Fruit fly (Drosophila melanogaster) whole organism, embryonic: ENCODE measurements around the gene Sfp65A.
A peak's percentile ranks its signal among the peaks of the same experiment; 100 is the strongest.

ENCODE experiments used
- Antp ChIP-seq: fragments of 200-800 bp; sonication (Bioruptor generic); optimal IDR thresholded peaks from 3 replicates; lab custom pipeline; 2016; ENCODE audit warnings: missing biosample characterization, missing genetic modification characterization
- Bdp1 ChIP-seq: fragments of 200-800 bp; sonication (Bioruptor generic); optimal IDR thresholded peaks from 3 replicates; lab custom pipeline; 2016; ENCODE audit warnings: missing biosample characterization, missing genetic modification characterization
- CG11085 ChIP-seq: fragments of 200-800 bp; sonication (Bioruptor generic); IDR thresholded peaks from 2 replicates; pipeline ENCODE4 v1.3.6; 2022; ENCODE audit warnings: missing biosample characterization, missing genetic modification characterization
- CG11723 ChIP-seq: fragments of 200-800 bp; sonication (Bioruptor generic); optimal IDR thresholded peaks from 2 replicates; lab custom pipeline; 2017; ENCODE audit warnings: missing biosample characterization, mild to moderate bottlenecking, missing genetic modification characterization
- CG12299 ChIP-seq: fragments of 200-800 bp; sonication (Bioruptor generic); optimal IDR thresholded peaks from 2 replicates; lab custom pipeline; 2018; ENCODE audit warnings: missing biosample characterization, mild to moderate bottlenecking, missing genetic modification characterization
- CG1233 ChIP-seq: fragments of 200-800 bp; sonication (Bioruptor generic); optimal IDR thresholded peaks from 4 replicates; lab custom pipeline; 2018; ENCODE audit warnings: missing biosample characterization, mild to moderate bottlenecking, missing genetic modification characterization
- CG12769 ChIP-seq: fragments of 200-800 bp; sonication (Bioruptor generic); optimal IDR thresholded peaks from 2 replicates; lab custom pipeline; 2019; ENCODE audit warnings: missing biosample characterization, mild to moderate bottlenecking, missing genetic modification characterization, moderate library complexity
- CG14441 ChIP-seq: fragments of 200-800 bp; sonication (Bioruptor generic); IDR thresholded peaks from 2 replicates; pipeline ENCODE4 v1.3.6; 2022; ENCODE audit warnings: missing biosample characterization, missing genetic modification characterization
- CG15011 ChIP-seq: fragments of 200-800 bp; sonication (Bioruptor generic); optimal IDR thresholded peaks from 3 replicates; lab custom pipeline; 2018; ENCODE audit warnings: missing biosample characterization, mild to moderate bottlenecking, missing genetic modification characterization
- CG16779 ChIP-seq: fragments of 200-800 bp; sonication (Bioruptor generic); IDR thresholded peaks from 2 replicates; pipeline ENCODE4 v1.3.6; 2022; ENCODE audit warnings: missing biosample characterization, missing genetic modification characterization
- CG16863 ChIP-seq: fragments of 200-800 bp; sonication (Bioruptor generic); optimal IDR thresholded peaks from 3 replicates; lab custom pipeline; 2016; ENCODE audit warnings: missing biosample characterization, missing genetic modification characterization
- CG17802 ChIP-seq: fragments of 200-800 bp; sonication (Bioruptor generic); optimal IDR thresholded peaks from 2 replicates; lab custom pipeline; 2018; ENCODE audit warnings: missing biosample characterization, mild to moderate bottlenecking, missing genetic modification characterization, moderate library complexity
- CG17912 ChIP-seq: fragments of 200-800 bp; sonication (Bioruptor generic); optimal IDR thresholded peaks from 2 replicates; lab custom pipeline; 2018; ENCODE audit warnings: missing biosample characterization, mild to moderate bottlenecking, missing genetic modification characterization
- CG18262 ChIP-seq: fragments of 200-800 bp; optimal IDR thresholded peaks from 3 replicates; lab custom pipeline; 2019; ENCODE audit warnings: missing biosample characterization, mild to moderate bottlenecking, missing genetic modification characterization, moderate library complexity
- CG2202 ChIP-seq: fragments of 200-800 bp; sonication (Bioruptor generic); optimal IDR thresholded peaks from 2 replicates; lab custom pipeline; 2018; ENCODE audit warnings: missing biosample characterization, mild to moderate bottlenecking, missing genetic modification characterization
- CG2875 ChIP-seq: fragments of 200-800 bp; sonication (Bioruptor generic); optimal IDR thresholded peaks from 2 replicates; lab custom pipeline; 2017; ENCODE audit warnings: missing biosample characterization, mild to moderate bottlenecking, missing genetic modification characterization, missing genetic modification reagents
- CG30403 ChIP-seq: fragments of 200-800 bp; sonication (Bioruptor generic); optimal IDR thresholded peaks from 3 replicates; lab custom pipeline; 2016; ENCODE audit warnings: missing biosample characterization, missing genetic modification characterization
- CG32532 ChIP-seq: fragments of 200-800 bp; sonication (Bioruptor generic); IDR thresholded peaks from 2 replicates; pipeline ENCODE4 v1.3.6; 2022; ENCODE audit warnings: missing biosample characterization, missing genetic modification characterization
- CG3281 ChIP-seq: fragments of 200-800 bp; sonication (Bioruptor generic); optimal IDR thresholded peaks from 3 replicates; lab custom pipeline; 2017; ENCODE audit warnings: missing biosample characterization, mild to moderate bottlenecking, missing genetic modification characterization
- CG6654 ChIP-seq: fragments of 200-800 bp; sonication (Bioruptor generic); optimal IDR thresholded peaks from 2 replicates; lab custom pipeline; 2017; ENCODE audit warnings: missing biosample characterization, mild to moderate bottlenecking, missing genetic modification characterization
- CG6689 ChIP-seq: fragments of 200-800 bp; sonication (Bioruptor generic); IDR thresholded peaks from 2 replicates; pipeline ENCODE4 v1.3.6; 2022; ENCODE audit warnings: missing biosample characterization, missing genetic modification characterization
- CG6854 ChIP-seq: fragments of 200-800 bp; sonication (Bioruptor generic); optimal IDR thresholded peaks from 3 replicates; lab custom pipeline; 2017; ENCODE audit warnings: missing biosample characterization, mild to moderate bottlenecking, missing genetic modification characterization
- CG9437 ChIP-seq: fragments of 200-800 bp; sonication (Bioruptor generic); optimal IDR thresholded peaks from 2 replicates; lab custom pipeline; 2018; ENCODE audit warnings: missing biosample characterization, mild to moderate bottlenecking, missing genetic modification characterization
- Dll ChIP-seq: fragments of 200-800 bp; sonication (Bioruptor generic); IDR thresholded peaks from 4 replicates; pipeline ENCODE4 v1.3.6; 2022; ENCODE audit warnings: missing biosample characterization, missing genetic modification characterization; ENCODE audit not compliant: partially characterized antibody
- E2f2 ChIP-seq: fragments of 200-800 bp; sonication (Bioruptor generic); IDR thresholded peaks from 2 replicates; pipeline ENCODE4 v1.3.6; 2022; ENCODE audit warnings: missing biosample characterization, missing genetic modification characterization
- Fer3 ChIP-seq: fragments of 200-800 bp; sonication (Bioruptor generic); optimal IDR thresholded peaks from 2 replicates; lab custom pipeline; 2018; ENCODE audit warnings: missing biosample characterization, mild to moderate bottlenecking, missing genetic modification characterization, moderate library complexity
- H2.0 ChIP-seq: fragments of 200-800 bp; sonication (Bioruptor generic); IDR thresholded peaks from 2 replicates; pipeline ENCODE4 v1.3.6; 2022; ENCODE audit warnings: missing biosample characterization, missing genetic modification characterization
- HLHmδ ChIP-seq: fragments of 200-800 bp; sonication (Bioruptor generic); optimal IDR thresholded peaks from 2 replicates; lab custom pipeline; 2018; ENCODE audit warnings: missing biosample characterization, mild to moderate bottlenecking, missing genetic modification characterization, moderate library complexity
- Hr39 ChIP-seq: fragments of >200 bp; optimal IDR thresholded peaks from 2 replicates; lab custom pipeline; 2017
- Mad ChIP-seq: fragments of 200-800 bp; sonication (Bioruptor generic); optimal IDR thresholded peaks from 2 replicates; lab custom pipeline; 2016; ENCODE audit warnings: missing biosample characterization, missing genetic modification characterization
- Med ChIP-seq: fragments of 200-800 bp; sonication (Bioruptor generic); peaks from one replicate; lab custom pipeline; 2016; ENCODE audit warnings: missing biosample characterization, missing genetic modification characterization, mild to moderate bottlenecking, inconsistent platforms, moderate library complexity
- Meics ChIP-seq: fragments of 200-800 bp; sonication (Bioruptor generic); optimal IDR thresholded peaks from 2 replicates; lab custom pipeline; 2017; ENCODE audit warnings: missing biosample characterization, mild to moderate bottlenecking, missing genetic modification characterization
- NFAT ChIP-seq: fragments of 200-800 bp; sonication (Bioruptor generic); IDR thresholded peaks from 2 replicates; pipeline ENCODE4 v1.3.6; 2022; ENCODE audit warnings: missing biosample characterization, missing genetic modification characterization
- Oli ChIP-seq: fragments of 200-800 bp; sonication (Bioruptor generic); optimal IDR thresholded peaks from 2 replicates; lab custom pipeline; 2018; ENCODE audit warnings: missing biosample characterization, mild to moderate bottlenecking, missing genetic modification characterization, moderate library complexity
- Optix ChIP-seq: fragments of 200-800 bp; sonication (Bioruptor generic); IDR thresholded peaks from 3 replicates; pipeline ENCODE4 v1.3.6; 2022; ENCODE audit warnings: missing biosample characterization, missing genetic modification characterization
- Ptx1 ChIP-seq: fragments of 200-800 bp; sonication (Bioruptor generic); IDR thresholded peaks from 2 replicates; pipeline ENCODE4 v1.3.6; 2022; ENCODE audit warnings: missing biosample characterization, missing genetic modification characterization
- Ravus ChIP-seq: fragments of 200-800 bp; sonication (Bioruptor generic); IDR thresholded peaks from 2 replicates; pipeline ENCODE4 v1.3.6; 2022; ENCODE audit warnings: missing biosample characterization, missing genetic modification characterization
- Sry-δ ChIP-seq: fragments of 200-800 bp; sonication (Bioruptor generic); optimal IDR thresholded peaks from 2 replicates; lab custom pipeline; 2016; ENCODE audit warnings: missing biosample characterization, missing genetic modification characterization
- abd-A ChIP-seq: fragments of 200-800 bp; sonication (Bioruptor generic); optimal IDR thresholded peaks from 3 replicates; lab custom pipeline; 2019; ENCODE audit warnings: missing biosample characterization, mild to moderate bottlenecking, missing genetic modification characterization, moderate library complexity
- cad ChIP-seq: fragments of >200 bp; optimal IDR thresholded peaks from 2 replicates; lab custom pipeline; 2017; ENCODE audit warnings: missing biosample characterization, missing genetic modification characterization
- ci ChIP-seq: fragments of 200-800 bp; sonication (Bioruptor generic); IDR thresholded peaks from 3 replicates; pipeline ENCODE4 v1.3.6; 2022; ENCODE audit warnings: missing biosample characterization, missing genetic modification characterization
- dimm ChIP-seq: fragments of 200-800 bp; sonication (Bioruptor generic); IDR thresholded peaks from 2 replicates; pipeline ENCODE4 v1.3.6; 2022; ENCODE audit warnings: missing biosample characterization, missing genetic modification characterization
- fru ChIP-seq: fragments of >200 bp; optimal IDR thresholded peaks from 2 replicates; lab custom pipeline; 2017
- gce ChIP-seq: fragments of 200-800 bp; sonication (Bioruptor generic); IDR thresholded peaks from 3 replicates; pipeline ENCODE4 v1.3.6; 2022; ENCODE audit warnings: missing biosample characterization, missing genetic modification characterization
- gfzf ChIP-seq: fragments of 200-800 bp; sonication (Bioruptor generic); optimal IDR thresholded peaks from 2 replicates; lab custom pipeline; 2016; ENCODE audit warnings: missing biosample characterization, mild to moderate bottlenecking, missing genetic modification characterization, moderate library complexity
- insv ChIP-seq, 2 experiments: fragments of 200-800 bp; sonication (Bioruptor generic); optimal IDR thresholded peaks; 3 replicates each; lab custom pipeline; 2016 to 2018; ENCODE audit warnings: missing biosample characterization in 2 of 2, missing genetic modification characterization in 2 of 2
- pb ChIP-seq: fragments of 200-800 bp; sonication (Bioruptor generic); optimal IDR thresholded peaks from 3 replicates; lab custom pipeline; 2016; ENCODE audit warnings: missing biosample characterization, missing genetic modification characterization
- sd ChIP-seq: fragments of 200-800 bp; sonication (Bioruptor generic); optimal IDR thresholded peaks from 3 replicates; lab custom pipeline; 2018; ENCODE audit warnings: missing biosample characterization, mild to moderate bottlenecking, missing genetic modification characterization, moderate library complexity
- slbo ChIP-seq: fragments of 200-800 bp; sonication (Bioruptor generic); IDR thresholded peaks from 2 replicates; pipeline ENCODE4 v1.3.6; 2022; ENCODE audit warnings: missing biosample characterization, missing genetic modification characterization
- unpg ChIP-seq: fragments of 200-800 bp; sonication (Bioruptor generic); optimal IDR thresholded peaks from 3 replicates; lab custom pipeline; 2018; ENCODE audit warnings: missing biosample characterization, mild to moderate bottlenecking, missing genetic modification characterization, moderate library complexity
- usp ChIP-seq: fragments of >200 bp; optimal IDR thresholded peaks from 2 replicates; lab custom pipeline; 2017; ENCODE audit warnings: missing biosample characterization, missing genetic modification characterization
- wdn ChIP-seq: fragments of 200-800 bp; sonication (Bioruptor generic); IDR thresholded peaks from 2 replicates; pipeline ENCODE4 v1.3.6; 2022; ENCODE audit warnings: missing biosample characterization, missing genetic modification characterization
- wek ChIP-seq: fragments of 200-800 bp; sonication (Bioruptor generic); optimal IDR thresholded peaks from 3 replicates; lab custom pipeline; 2018; ENCODE audit warnings: missing biosample characterization, mild to moderate bottlenecking, missing genetic modification characterization, moderate library complexity
- wor ChIP-seq: fragments of 200-800 bp; sonication (Bioruptor generic); IDR thresholded peaks from 2 replicates; pipeline ENCODE4 v1.3.6; 2022; ENCODE audit warnings: missing biosample characterization, missing genetic modification characterization

Gene Sfp65A

DNA sequence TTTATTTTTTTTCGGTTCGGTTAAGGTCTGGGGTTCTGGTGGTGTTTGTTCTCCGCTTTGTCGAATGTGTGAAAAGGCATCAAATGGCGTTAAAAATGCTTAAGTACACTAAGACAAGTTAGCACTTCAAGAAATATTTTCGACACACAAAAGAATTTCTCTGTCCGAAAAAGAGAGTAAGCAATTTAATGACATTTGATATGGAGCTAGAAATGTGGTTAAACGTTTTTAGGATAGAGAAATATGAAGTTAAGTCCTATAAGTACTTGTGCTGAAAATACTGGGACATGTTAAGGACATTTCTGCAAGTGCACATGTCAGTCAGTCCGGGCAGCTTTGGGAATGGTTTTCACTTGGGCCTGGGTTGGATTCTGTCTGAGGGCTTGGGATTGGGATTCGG lies 5.8 kb upstream of the Sfp65A start (continued):
- TF ChIP-seq CG16863 (GFP tag; lab: Kevin White, UChicago) (no peak), CG3281 (GFP tag; lab: Kevin White, UChicago) (no peak), CG32532 (GFP tag; lab: Robert Waterston, UW) (no peak), Meics (GFP tag; lab: Kevin White, UChicago) (no peak), dimm (GFP tag; lab: Robert Waterston, UW) (no peak), Bdp1 (GFP tag; lab: Kevin White, UChicago) (no peak), CG6689 (GFP tag; lab: Robert Waterston, UW) (no peak), CG12299 (no peak), usp (no peak), sd (no peak), E2f2 (GFP tag; lab: Robert Waterston, UW) (no peak), CG2875 (GFP tag; lab: Kevin White, UChicago) (no peak), CG16779 (GFP tag; lab: Robert Waterston, UW) (no peak), gfzf (GFP tag; lab: Kevin White, UChicago) (no peak), wor (GFP tag; lab: Robert Waterston, UW) (no peak), Oli (tag; lab: Kevin White, UChicago) (no peak), CG12769 (tag; lab: Kevin White, UChicago) (no peak), CG11723 (GFP tag; lab: Kevin White, UChicago) (no peak), insv (GFP tag; optimal IDR thresholded peaks at IDR 0.05; lab: Kevin White, UChicago) (no peak), Dll (GFP tag; lab: Robert Waterston, UW) (no peak), Hr39 (lab: Kevin White, UChicago) (no peak), CG2202 (tag; lab: Kevin White, UChicago) (no peak), Sry-δ (GFP tag; lab: Kevin White, UChicago) (no peak), CG14441 (GFP tag; lab: Robert Waterston, UW) (no peak), Ptx1 (peak; percentile 16; the same call in 1 of the 2 replicates), gce (GFP tag; lab: Robert Waterston, UW) (no peak), wdn (GFP tag; lab: Robert Waterston, UW) (no peak), CG6654 (GFP tag; lab: Kevin White, UChicago) (no peak), Ravus (GFP tag; lab: Robert Waterston, UW) (no peak), pb (GFP tag; lab: Kevin White, UChicago) (no peak), CG30403 (GFP tag; lab: Kevin White, UChicago) (no peak), CG6854 (no peak), CG9437 (GFP tag; lab: Kevin White, UChicago) (no peak), CG15011 (no peak), unpg (GFP tag; lab: Kevin White, UChicago) (no peak), CG11085 (no peak), CG17912 (GFP tag; lab: Kevin White, UChicago) (no peak), CG18262 (no peak), fru (lab: Kevin White, UChicago) (no peak), abd-A (no peak), Antp (GFP tag; lab: Kevin White, UChicago) (peak; percentile 15), ci (GFP tag; lab: Robert Waterston, UW) (no peak), CG17802 (tag; lab: Kevin White, UChicago) (no peak), wek (GFP tag; lab: Kevin White, UChicago) (no peak), Med (GFP tag; lab: Kevin White, UChicago) (peak; percentile 77), Optix (GFP tag; lab: Robert Waterston, UW) (no peak), NFAT (GFP tag; lab: Robert Waterston, UW) (no peak), H2.0 (GFP tag; lab: Robert Waterston, UW) (no peak), CG1233 (no peak), HLHmδ (GFP tag; lab: Kevin White, UChicago) (no peak), slbo (GFP tag; lab: Robert Waterston, UW) (peak; percentile 11; the same call in 1 of the 2 replicates), Mad (GFP tag; lab: Kevin White, UChicago) (no peak), cad (no peak), Fer3 (tag; lab: Kevin White, UChicago) (peak; percentile 5)
